Fruit fly (Drosophila melanogaster): Measurements from ENCODE around the gene Lkr.
A peak's percentile ranks its signal among the peaks of the same experiment; 100 is the strongest.

Gene Lkr

dm6 chr3L:5554377-5554776 is 25.2 kb upstream of the Lkr start (continued):
- peak; percentile 72 for TF ChIP-seq HLH3B (GFP tag; IDR thresholded peaks at IDR 0.05)
- TF ChIP-seq CG17829 (tag; optimal IDR thresholded peaks at IDR 0.05), result no peak
- TF ChIP-seq mld (GFP tag; IDR thresholded peaks at IDR 0.05; ENCODE audit: partially characterized antibody), result no peak
- peak; percentile 56; the same call in 1 of the 3 replicates for TF ChIP-seq CG11695 (GFP tag; IDR thresholded peaks at IDR 0.05)
- no peak for TF ChIP-seq pan (optimal IDR thresholded peaks at IDR 0.05)
- peak in 1 of 2 experiments; percentile 61 for TF ChIP-seq pan (GFP tag; optimal IDR thresholded peaks at IDR 0.05 in 1 of 2, IDR thresholded peaks at IDR 0.05 in 1 of 2)
- no peak for TF ChIP-seq CG4360 (GFP tag; IDR thresholded peaks at IDR 0.05)
- no peak for TF ChIP-seq Lpt (GFP tag; optimal IDR thresholded peaks at IDR 0.05)
- TF ChIP-seq p53 (GFP tag; optimal IDR thresholded peaks at IDR 0.05), result no peak
- no peak for TF ChIP-seq chn (GFP tag; optimal IDR thresholded peaks at IDR 0.05)
- no peak for TF ChIP-seq MTF-1 (GFP tag; optimal IDR thresholded peaks at IDR 0.05; ENCODE audit: borderline replicate concordance)
- TF ChIP-seq D19B (GFP tag; optimal IDR thresholded peaks at IDR 0.05), result peak; percentile 14
- TF ChIP-seq CG6854 (GFP tag; optimal IDR thresholded peaks at IDR 0.05), result no peak
- no peak for TF ChIP-seq croc (GFP tag; conservative IDR thresholded peaks at IDR 0.05)
- peak; percentile 38 for TF ChIP-seq Dek (tag; optimal IDR thresholded peaks at IDR 0.05)
- TF ChIP-seq ci (GFP tag; IDR thresholded peaks at IDR 0.05), result peak; percentile 53; the same call in 1 of the 3 replicates
- no peak for TF ChIP-seq chm (GFP tag; IDR thresholded peaks at IDR 0.05)
- no peak for TF ChIP-seq pzg (GFP tag; optimal IDR thresholded peaks at IDR 0.05)
- TF ChIP-seq Camta (GFP tag; optimal IDR thresholded peaks at IDR 0.05), result no peak
- TF ChIP-seq CG18011 (GFP tag; optimal IDR thresholded peaks at IDR 0.05), result no peak
- TF ChIP-seq fd96Cb (tag; optimal IDR thresholded peaks at IDR 0.05), result peak; percentile 51
- TF ChIP-seq CG10959 (GFP tag; IDR thresholded peaks at IDR 0.05), result no peak
- TF ChIP-seq CG33557 (GFP tag; optimal IDR thresholded peaks at IDR 0.05), result no peak
- no peak for TF ChIP-seq CG8290 (GFP tag; optimal IDR thresholded peaks at IDR 0.05)
- no peak for TF ChIP-seq CG8290 (tag; optimal IDR thresholded peaks at IDR 0.05)
- peak; percentile 77; the same call in 2 of the 3 replicates for TF ChIP-seq CG11456 (GFP tag; IDR thresholded peaks at IDR 0.05)
- peak; percentile 15 for TF ChIP-seq Sox100B (GFP tag; optimal IDR thresholded peaks at IDR 0.05)
- peak; percentile 46 for TF ChIP-seq CG17385 (GFP tag; optimal IDR thresholded peaks at IDR 0.05)
- TF ChIP-seq klu (GFP tag; IDR thresholded peaks at IDR 0.05), result peak; percentile 28; the same call in 1 of the 2 replicates
- peak; percentile 62; the same call in 1 of the 2 replicates for TF ChIP-seq Xrp1 (GFP tag; IDR thresholded peaks at IDR 0.05)
- 0 out of 2 replicates have a peak, but pooled peaks have one; percentile 4 for TF ChIP-seq CG1024 (GFP tag; IDR thresholded peaks at IDR 0.05)
- no peak for TF ChIP-seq Scr (GFP tag; IDR thresholded peaks at IDR 0.05; ENCODE audit: partially characterized antibody)
- TF ChIP-seq CG12942 (GFP tag; optimal IDR thresholded peaks at IDR 0.05), result peak; percentile 22
- TF ChIP-seq Kr (GFP tag; optimal IDR thresholded peaks at IDR 0.05), result no peak
- TF ChIP-seq oc (tag; optimal IDR thresholded peaks at IDR 0.05), result no peak
- TF ChIP-seq CG13287 (GFP tag; IDR thresholded peaks at IDR 0.05; ENCODE audit: partially characterized antibody), result no peak
- TF ChIP-seq ind (GFP tag; optimal IDR thresholded peaks at IDR 0.05), result peak; percentile 65
- no peak for TF ChIP-seq CG16779 (GFP tag; IDR thresholded peaks at IDR 0.05)
- TF ChIP-seq CG30403 (GFP tag; optimal IDR thresholded peaks at IDR 0.05), result peak; percentile 55
- no peak for TF ChIP-seq prd (optimal IDR thresholded peaks at IDR 0.05)
- peak; percentile 77 for TF ChIP-seq prd (GFP tag; IDR thresholded peaks at IDR 0.05)
- TF ChIP-seq hb (GFP tag; IDR thresholded peaks at IDR 0.05; ENCODE audit: partially characterized antibody), result no peak
- no peak for TF ChIP-seq Usf (GFP tag; optimal IDR thresholded peaks at IDR 0.05)
- no peak for TF ChIP-seq HmgD (GFP tag; optimal IDR thresholded peaks at IDR 0.05)
- no peak for TF ChIP-seq D (optimal IDR thresholded peaks at IDR 0.05)
- no peak for TF ChIP-seq D (GFP tag; optimal IDR thresholded peaks at IDR 0.05)
- peak; percentile 49; the same call in 1 of the 3 replicates for TF ChIP-seq CG11093 (GFP tag; IDR thresholded peaks at IDR 0.05)
- TF ChIP-seq BEAF-32 (GFP tag; optimal IDR thresholded peaks at IDR 0.05), result no peak
- TF ChIP-seq sr (GFP tag; IDR thresholded peaks at IDR 0.05), result no peak
- no peak for TF ChIP-seq CG2116 (GFP tag; optimal IDR thresholded peaks at IDR 0.05)
- TF ChIP-seq CG11696 (GFP tag; IDR thresholded peaks at IDR 0.05), result no peak
- TF ChIP-seq CG16815 (GFP tag; optimal IDR thresholded peaks at IDR 0.05), result peak; percentile 26

All from whole organism, embryonic.